Worm (Caenorhabditis elegans) whole organism, early embryonic: ENCODE results near the gene F44D12.16.

Source experiments
- B0310.2 ChIP-seq: sonication (generic microtip); optimal IDR thresholded peaks from 2 replicates; lab custom pipeline; 2016; ENCODE audit warnings: mild to moderate bottlenecking, missing genetic modification characterization, missing compliant biosample characterization
- F13C5.2 ChIP-seq: sonication (generic microtip); optimal IDR thresholded peaks from 2 replicates; lab custom pipeline; 2017; ENCODE audit warnings: mild to moderate bottlenecking, missing genetic modification characterization, inconsistent platforms, missing compliant biosample characterization
- ama-1 ChIP-seq: fragments of 150-350 bp; optimal IDR thresholded peaks from 2 replicates; lab custom pipeline; 2014
- ceh-36 ChIP-seq: sonication (generic microtip); optimal IDR thresholded peaks from 2 replicates; lab custom pipeline; 2016; ENCODE audit warnings: missing genetic modification characterization, inconsistent platforms, missing compliant biosample characterization
- sea-1 ChIP-seq: fragments of 200-800 bp; sonication (Bioruptor generic); conservative IDR thresholded peaks from 2 replicates; pipeline ENCODE4 v1.3.6; 2022; ENCODE audit warnings: missing genetic modification characterization, missing compliant biosample characterization

DNA sequence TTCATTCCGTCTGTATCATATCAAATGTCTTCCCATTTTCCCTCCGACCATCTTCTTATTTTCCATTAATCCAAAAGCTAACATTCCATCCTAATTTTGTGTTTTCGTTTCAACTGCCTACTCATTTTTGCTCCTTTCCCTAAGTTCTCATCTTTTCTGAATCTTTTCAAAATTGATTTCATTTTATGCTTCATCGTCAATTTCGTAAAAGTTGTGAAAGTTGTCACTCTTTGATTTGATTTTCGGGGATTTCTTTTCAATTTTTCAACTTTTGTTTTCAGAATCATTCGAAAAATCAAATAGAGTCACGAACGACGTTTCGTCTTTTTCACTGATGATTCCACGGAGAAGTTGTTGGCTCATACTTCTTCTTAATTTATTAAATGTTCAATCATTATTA, 38.7 kb downstream of the F44D12.16 start, which contains the start of gene cwn-2:
- no peak for TF ChIP-seq ama-1 (lab: Kevin White, UChicago)
- TF ChIP-seq sea-1 (GFP tag; lab: Robert Waterston, UW): no peak
- no peak for TF ChIP-seq ceh-36
- no peak for TF ChIP-seq F13C5.2 (tag; lab: Kevin White, UChicago)
- TF ChIP-seq B0310.2 (tag; lab: Kevin White, UChicago): no peak
